Fruit fly (Drosophila melanogaster): Measurements from ENCODE around the gene bark.

Gene bark

DNA sequence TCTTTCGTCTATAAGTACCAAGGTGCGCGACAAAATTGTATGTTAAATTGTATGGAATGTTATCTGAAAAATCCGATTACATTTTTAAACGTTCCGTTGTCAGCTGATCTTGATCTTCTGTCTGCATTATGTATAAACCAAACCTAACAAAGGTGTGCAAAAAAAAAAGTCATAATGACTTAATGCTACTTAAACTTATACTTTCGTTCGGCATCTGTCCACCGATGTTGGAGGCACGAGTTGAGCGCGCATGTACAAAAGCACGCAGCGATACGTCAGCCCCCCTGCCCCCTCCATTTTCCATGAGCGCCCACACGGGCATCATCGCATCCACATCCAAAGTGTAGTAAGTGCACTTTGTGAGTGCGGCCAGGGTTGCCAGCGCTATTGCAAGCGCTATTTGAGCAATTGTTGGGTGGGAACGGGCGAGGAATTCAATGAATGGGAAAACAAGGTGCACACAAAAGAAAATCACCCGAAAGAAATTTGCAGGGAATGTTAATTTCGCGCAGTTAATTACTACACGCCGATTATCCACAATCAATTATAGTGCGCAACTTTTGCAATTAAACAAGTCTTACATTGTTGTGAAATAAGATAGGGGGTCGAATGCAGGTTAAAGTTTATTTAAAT, 17.8 kb downstream of the bark start:
- peak; percentile 76 for TF ChIP-seq noc (tag; optimal IDR thresholded peaks at IDR 0.05)

DNA sequence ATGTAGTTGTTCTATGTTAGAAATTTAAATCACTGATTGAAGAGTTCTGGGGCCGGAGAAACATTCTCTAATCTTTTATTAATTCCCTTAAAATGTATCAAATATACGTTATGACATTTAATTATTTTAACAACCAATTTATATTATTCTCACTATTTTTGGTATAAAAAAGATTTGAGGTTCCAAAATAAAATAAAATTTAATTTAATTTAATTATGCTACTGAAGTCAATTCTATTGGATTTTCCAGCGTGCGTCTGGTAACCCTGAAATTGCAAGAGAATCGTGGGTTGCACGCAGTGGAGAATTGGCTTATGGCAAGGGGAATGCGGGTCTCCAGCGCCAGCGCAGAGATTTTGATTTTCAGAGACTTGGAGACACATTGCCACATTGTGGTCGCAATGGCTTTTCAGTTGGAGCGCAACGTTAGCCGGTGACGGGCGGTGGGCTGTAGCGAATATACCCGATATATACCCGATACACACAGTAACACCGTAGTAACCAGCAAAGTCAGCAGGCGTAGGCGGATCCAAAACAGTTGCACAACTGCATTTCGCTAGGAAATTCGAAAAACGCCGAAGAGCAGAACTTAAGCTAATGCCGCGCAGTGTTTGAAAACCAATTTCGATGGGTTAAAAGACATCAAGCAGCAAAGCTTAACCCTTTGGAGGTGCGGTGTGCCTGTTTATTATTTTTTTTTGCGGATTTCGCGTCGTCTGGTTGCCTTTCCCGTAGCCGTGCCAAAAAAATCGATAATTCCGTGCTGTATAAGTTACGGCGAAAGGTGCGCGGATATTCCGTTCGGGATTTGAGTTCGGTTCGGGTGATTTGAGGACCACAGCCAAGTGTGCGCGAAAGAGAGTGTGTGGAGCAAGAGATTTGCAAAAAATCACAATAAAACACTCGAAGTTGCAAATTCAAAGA, 18.6 kb downstream of the bark start:
- TF ChIP-seq noc (tag; optimal IDR thresholded peaks at IDR 0.05) = no peak

DNA sequence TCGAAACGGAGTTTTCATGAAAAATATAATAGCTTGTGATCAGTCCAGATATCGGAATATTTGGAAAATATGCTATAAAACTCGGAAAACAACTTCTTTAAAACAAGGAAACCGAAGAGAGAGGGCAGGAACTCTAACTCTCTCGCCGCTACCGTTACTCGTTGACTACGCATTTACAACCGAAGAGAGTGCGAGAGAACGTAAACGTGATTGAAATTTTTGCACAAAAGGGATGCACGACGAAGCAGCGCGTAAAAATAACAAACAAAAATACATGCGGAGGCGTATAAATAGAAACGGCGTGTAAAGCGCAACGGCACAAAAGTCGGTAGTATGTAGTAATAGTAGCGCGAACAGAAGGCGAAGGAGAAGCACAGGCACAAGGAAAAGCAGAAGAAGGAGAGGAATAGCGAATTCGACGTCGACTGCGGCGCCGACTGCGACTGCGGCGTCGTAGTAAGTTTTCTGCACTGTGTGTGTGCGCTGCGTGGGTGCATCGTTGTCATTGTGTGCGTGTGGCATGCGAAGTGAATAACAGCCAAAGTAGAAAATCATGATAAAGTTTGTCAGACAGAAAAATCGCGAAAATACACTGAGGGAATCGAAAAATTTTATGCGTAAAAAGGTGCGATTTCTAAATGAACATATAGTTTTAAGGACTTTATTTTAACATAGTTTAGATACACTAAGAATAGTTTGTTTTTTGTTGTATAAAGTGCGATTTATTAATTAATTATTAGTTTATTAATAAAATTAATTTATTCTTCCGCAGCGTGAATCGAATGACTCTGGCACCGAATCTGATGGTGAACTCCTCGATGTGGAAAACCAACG, 19.4 kb downstream of the bark start:
- no peak for TF ChIP-seq noc (tag; optimal IDR thresholded peaks at IDR 0.05)

DNA sequence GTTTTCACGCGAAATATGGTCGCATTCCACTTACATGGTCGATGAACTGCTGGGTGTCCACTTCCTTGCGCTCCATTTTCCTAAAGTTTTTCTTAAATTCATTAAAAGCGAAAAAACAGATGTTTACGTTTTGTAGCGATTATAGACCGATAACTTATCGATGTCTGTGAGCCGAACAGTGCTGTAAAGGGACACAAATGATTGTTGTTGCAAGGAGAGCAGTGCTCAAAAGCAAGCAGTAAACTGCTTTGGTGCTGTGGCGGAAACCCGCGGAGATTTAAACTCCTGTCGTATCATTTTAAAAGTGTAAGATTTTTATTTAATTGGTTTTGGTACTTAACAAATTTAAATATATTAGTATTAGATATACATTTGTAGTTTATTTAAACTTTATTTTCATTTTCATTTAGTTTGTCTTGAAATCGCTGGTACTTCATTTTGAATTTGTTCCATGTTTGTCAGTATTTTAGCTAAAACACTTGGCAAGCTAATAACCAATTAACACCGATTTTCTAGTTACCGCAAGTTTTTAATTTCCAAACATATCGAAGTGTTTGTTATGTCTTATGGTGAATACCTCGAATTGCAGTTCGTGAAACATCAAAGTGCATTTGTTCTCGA, 26.4 kb downstream of the bark start, which contains the start of gene CG3407:
CG3407 (minus strand) TSS at position 156 of the 621 bp plus-strand sequence.
- no peak for TF ChIP-seq noc (tag; optimal IDR thresholded peaks at IDR 0.05)

DNA sequence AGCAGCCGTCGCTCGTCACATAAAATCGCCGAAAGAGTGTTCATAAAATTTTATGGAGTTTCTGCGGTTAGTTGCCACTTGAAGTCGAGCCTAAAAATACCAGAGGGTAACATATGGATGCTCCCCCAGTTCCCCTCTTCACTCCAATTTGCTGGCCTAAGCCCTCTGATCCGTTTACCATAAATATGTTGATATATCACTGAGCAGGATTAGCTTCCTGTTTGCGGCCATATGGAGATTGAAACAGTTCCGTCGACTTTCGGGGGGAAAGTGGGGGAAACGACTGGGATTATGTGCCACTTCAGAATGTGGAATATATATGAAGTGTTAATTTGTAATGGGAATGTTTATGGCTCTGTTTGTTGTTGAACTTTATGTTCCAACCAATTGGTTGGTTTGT, 27.2 kb downstream of the bark start:
- TF ChIP-seq noc (tag; optimal IDR thresholded peaks at IDR 0.05) = no peak

DNA sequence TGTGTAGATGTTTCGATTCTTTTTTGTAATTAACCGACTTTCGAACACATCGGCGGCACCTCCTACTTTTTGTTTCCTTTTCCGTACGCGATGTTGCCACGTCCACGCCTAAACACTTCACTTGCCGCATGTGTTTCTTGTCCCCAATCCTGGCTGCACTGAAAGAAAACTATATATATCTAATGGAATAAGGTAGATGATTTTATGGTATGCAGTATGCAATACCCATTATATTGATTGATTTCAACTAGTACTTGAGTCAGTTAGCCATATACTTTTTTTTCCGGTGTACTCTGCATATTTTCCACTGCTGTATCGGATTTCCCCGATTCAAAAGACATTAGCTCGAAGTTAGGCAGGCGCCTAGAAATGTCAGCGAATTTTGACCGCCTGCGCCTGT, 31.9 kb downstream of the bark start:
- no peak for TF ChIP-seq noc (tag; optimal IDR thresholded peaks at IDR 0.05)

DNA sequence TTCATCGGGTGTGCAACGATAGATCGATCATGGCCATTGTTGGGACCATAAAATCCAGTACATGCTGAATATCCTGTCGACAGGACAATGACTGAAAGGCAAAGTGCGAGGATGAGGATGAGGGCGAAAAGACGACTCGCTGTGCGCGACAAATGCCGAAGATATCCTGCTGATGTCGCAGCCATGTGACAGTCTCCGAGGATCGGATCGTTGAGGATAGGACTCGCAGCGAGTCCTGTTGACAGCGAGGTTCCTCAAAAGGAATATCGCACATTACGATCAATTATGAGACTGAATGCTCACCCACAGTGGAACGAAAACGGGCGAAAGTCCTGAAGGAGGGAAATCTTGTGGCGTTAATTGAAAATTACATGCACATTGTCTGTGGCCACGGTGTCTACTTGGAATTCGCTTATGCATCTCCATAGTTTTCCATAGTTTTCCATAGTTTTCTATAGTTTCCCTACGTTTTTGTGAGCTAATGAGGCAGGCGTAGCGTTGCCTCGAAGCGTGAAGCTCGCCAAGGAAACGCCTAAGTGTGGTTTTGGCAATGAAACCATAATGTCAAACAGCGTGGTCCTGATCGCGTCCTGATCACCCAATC, 35.6 kb downstream of the bark start:
- TF ChIP-seq noc (tag; optimal IDR thresholded peaks at IDR 0.05) = no peak

DNA sequence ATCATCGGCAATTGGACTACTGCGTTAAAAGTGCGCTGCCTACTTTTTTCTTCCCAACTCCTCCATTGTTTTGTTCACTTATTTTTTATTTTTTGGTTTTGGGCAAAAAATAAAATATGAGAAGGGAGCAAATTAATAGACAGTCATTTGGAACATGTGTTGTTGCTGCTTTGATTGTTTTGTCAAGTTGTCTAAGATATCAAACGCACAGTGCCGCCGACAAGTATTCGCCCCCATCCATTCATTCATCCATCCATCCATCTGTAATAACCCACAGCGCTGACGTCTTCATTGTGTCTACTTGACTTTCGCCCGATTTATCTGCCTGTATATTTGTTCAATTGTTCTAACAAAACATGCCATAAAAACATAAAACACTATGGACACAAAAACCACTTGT, 36.9 kb downstream of the bark start:
- TF ChIP-seq noc (tag; optimal IDR thresholded peaks at IDR 0.05) = no peak

DNA sequence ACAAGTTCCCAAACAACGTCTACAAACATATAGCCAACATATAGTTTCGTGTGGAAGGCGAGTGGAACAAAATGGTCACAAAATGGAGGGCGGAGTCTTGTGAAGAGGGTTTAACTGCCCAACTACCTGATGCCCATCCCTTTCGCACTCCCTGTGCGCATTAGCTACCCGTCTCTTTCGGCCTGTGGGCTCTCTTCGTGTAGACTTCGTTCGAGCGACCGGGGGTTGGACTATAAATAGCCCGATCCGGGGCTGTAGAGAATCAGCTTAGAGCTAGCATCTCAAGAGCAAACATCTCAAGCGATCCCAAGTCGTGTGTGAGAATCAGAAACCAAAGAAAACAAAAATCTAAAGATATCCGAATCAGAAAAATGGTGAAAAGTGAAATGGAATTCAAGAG, 38.4 kb downstream of the bark start, which contains the start of gene slp1:
slp1 (plus strand) TSS at position 263 of the 400 bp plus-strand sequence.
- no peak for TF ChIP-seq noc (tag; optimal IDR thresholded peaks at IDR 0.05)

DNA sequence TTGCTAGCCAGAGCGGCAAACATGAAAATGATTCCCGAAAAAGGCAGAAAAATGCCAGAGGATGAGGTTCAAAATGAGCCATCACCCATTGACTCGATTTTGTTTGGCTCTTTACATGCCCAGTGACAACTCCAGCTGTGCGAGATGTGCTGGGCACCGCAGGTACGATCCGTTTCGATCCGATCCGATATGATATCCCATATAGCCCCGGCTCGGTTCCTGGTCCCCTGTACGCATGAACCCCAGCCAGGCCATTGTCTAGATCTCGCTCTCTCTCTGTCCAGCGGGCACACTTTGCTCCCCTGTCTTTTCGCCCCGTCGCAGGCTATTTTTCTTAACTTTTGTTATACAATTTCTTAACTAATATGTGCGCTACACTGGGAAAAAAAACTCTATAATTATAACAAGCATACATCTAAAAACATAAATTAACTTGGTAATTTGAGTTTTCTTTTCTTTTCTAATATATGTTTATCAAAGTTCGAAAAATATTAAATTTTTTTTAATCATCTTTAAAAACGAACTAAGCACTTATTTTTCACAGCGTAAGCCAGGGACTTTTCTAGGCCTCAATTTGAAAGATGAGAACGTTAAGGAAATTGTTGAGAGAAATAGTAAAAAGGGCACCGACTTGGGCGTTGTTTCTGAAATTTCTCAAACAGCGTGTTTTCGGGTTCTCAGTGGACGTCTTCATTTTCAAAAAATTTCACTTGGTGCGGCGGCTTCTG, 40.6 kb downstream of the bark start:
- TF ChIP-seq noc (tag; optimal IDR thresholded peaks at IDR 0.05) = no peak

DNA sequence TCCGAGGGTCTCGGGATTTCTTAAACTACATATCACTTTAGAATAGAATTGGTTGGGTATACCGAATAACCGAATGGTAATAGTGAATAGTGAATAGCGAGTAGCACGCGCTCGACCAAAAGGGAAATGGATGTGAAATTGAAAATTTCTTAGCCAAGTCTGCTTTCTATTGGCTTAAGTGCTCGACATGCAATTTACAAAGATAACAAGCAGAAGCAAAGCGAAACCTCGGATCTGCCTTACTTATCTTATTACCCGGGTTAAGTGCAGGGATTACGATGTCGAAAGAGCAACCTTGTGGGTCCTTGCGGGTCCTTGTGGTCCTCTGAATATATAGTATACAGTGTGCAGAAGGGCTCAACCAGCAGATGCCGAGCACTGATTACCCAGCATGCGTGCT, 42.3 kb downstream of the bark start:
- TF ChIP-seq noc (tag; optimal IDR thresholded peaks at IDR 0.05) = no peak

DNA sequence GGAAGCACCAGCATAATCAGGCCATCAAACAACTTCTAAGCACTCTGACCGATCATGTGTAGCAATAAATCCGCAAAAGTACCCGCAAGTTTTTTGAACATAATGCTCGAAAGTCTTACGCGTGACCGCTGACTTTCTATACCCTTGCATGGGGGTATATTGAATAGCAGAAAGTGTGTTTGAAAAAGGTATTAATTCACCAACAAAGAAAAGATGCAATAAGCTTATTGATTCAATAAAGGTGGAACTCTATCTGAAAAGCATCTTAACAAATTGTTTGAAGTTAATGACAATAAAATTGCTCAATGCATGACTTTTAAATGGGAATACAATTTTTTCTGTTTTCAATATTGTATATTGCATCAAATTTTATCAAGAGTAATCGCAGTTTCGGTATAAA, 44.7 kb downstream of the bark start:
- no peak for TF ChIP-seq noc (tag; optimal IDR thresholded peaks at IDR 0.05)

DNA sequence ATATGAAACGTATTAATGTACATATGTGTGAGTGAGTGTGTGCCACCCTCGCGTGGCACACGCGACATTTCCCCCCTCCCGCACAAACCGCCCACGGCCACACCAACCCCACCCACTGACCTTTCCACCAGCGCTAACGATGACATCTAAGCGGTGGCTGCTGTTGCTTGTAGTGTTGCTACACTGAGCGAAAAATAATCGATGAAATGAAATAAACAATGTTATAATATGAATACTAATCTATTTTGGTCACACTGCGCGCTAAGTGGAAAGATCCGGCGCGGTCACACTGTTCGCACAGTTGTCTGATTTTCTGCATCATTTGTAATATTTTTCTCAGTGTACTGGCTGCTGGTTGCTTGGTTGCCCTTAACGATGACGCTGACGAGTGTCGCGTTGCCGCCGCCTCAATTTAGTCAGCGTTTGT, 45.3 kb downstream of the bark start:
- no peak for TF ChIP-seq noc (tag; optimal IDR thresholded peaks at IDR 0.05)

DNA sequence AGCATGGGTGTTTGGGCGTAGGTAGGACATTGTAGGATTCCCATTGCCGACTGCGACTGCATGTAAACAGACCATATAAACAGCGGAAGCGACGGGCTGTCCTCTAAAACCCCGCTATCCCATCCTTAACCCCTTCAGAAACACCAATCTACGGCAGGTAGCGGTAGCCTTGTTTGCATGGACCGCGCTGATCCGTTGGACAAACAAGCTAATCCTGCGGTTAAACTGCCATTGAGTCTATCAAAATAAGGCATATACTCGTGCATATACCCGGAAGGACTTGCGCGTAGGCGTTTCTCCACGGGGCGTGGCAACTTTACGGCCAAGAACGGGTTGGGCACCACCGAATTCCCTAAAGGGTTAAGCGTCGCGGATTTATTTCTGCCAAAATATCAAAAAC, 47.0 kb downstream of the bark start:
- no peak for TF ChIP-seq noc (tag; optimal IDR thresholded peaks at IDR 0.05)

DNA sequence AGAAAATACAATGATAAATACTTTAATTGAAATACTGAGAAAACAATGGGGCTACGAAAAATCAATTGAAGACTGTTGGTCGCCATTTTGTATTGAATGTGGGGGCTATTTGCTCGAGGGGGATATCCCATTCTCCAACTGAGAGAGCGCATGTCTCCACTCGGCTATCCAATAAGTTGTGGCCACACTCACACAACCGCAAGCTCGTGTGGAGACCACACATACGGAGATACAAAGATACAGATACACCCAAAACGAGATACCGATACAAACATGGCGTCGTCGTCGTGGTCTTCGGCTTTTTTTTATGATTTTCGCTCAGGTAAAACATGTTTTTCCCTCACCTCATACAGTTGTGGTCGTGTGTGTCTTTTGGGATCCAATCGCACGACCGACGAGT, 48.3 kb downstream of the bark start:
- TF ChIP-seq noc (tag; optimal IDR thresholded peaks at IDR 0.05) = no peak
